Worm (Caenorhabditis elegans) whole organism, L4/young adult: ENCODE measurements around the gene unc-105.

Experiments used
- W03F9.2 ChIP-seq: fragments of 150-350 bp; optimal IDR thresholded peaks from 2 replicates; lab custom pipeline; 2014; ENCODE audit warnings: missing biosample characterization, missing genetic modification characterization
- dao-5 ChIP-seq: sonication (generic microtip); optimal IDR thresholded peaks from 2 replicates; lab custom pipeline; 2016; ENCODE audit warnings: missing genotype, missing genetic modification characterization, moderate library complexity, missing compliant biosample characterization

DNA sequence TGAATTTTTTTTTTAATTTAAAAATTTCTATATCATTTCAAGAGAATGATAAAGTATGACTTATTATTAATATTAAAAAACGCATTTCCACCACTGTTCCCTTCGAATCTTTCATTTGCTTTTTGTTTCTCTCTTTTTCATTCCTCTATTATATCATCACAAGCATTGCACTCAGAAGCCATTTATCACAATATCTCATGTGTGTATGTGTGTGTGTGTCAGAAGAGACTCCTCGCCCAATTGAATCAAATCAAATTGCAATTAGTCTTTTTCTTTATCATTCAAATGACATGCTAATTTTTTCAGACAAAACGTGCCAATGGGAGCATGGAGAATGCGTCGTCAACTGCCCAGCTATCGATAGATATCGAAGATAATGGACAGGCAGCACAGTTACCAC, at the start of gene unc-105:
- no peak for TF ChIP-seq W03F9.2
- no peak for TF ChIP-seq dao-5
